Worm (Caenorhabditis elegans) whole organism, young adult: Measurements from ENCODE around the gene C23G10.5.

ENCODE experiments used
- F23B12.7 ChIP-seq: sonication (generic microtip); optimal IDR thresholded peaks from 2 replicates; lab custom pipeline; 2017; ENCODE audit warnings: missing genetic modification characterization, mild to moderate bottlenecking, missing compliant biosample characterization, antibody characterized with exemption, moderate library complexity; ENCODE audit not compliant: insufficient read depth
- F52B5.7 ChIP-seq: sonication (generic microtip); optimal IDR thresholded peaks from 2 replicates; lab custom pipeline; 2016; ENCODE audit warnings: mild to moderate bottlenecking, missing genetic modification characterization, missing compliant biosample characterization
- F55B11.4 ChIP-seq: sonication (generic microtip); optimal IDR thresholded peaks from 2 replicates; lab custom pipeline; 2016; ENCODE audit warnings: missing compliant biosample characterization, missing genetic modification characterization, borderline replicate concordance; ENCODE audit not compliant: insufficient read depth
- F57A8.1 ChIP-seq: fragments of 200-800 bp; sonication (Bioruptor generic); optimal IDR thresholded peaks from 2 replicates; lab custom pipeline; 2018; ENCODE audit warnings: mild to moderate bottlenecking, missing genetic modification characterization, moderate library complexity, missing compliant biosample characterization
- K11D2.4 ChIP-seq: fragments of 200-800 bp; sonication (Bioruptor generic); IDR thresholded peaks from 2 replicates; pipeline ENCODE4 v1.3.6; 2022; ENCODE audit warnings: missing genetic modification reagents, missing genetic modification characterization, missing compliant biosample characterization
- Y95B8A.8 ChIP-seq: fragments of 200-800 bp; sonication (Bioruptor generic); IDR thresholded peaks from 2 replicates; pipeline ENCODE4 v1.3.6; 2022; ENCODE audit warnings: missing genetic modification reagents, missing genetic modification characterization, missing compliant biosample characterization
- ZK185.1 ChIP-seq: sonication (generic microtip); optimal IDR thresholded peaks from 2 replicates; lab custom pipeline; 2016; ENCODE audit warnings: mild to moderate bottlenecking, missing genetic modification characterization, missing compliant biosample characterization; ENCODE audit not compliant: poor library complexity, severe bottlenecking
- aptf-3 ChIP-seq: fragments of 200-800 bp; sonication (Bioruptor generic); IDR thresholded peaks from 2 replicates; pipeline ENCODE4 v1.3.6; 2022; ENCODE audit warnings: missing genetic modification characterization, missing compliant biosample characterization
- attf-3 ChIP-seq: fragments of 200-800 bp; sonication (Bioruptor generic); conservative IDR thresholded peaks from 2 replicates; pipeline ENCODE4 v1.3.6; 2022; ENCODE audit warnings: missing genetic modification reagents, missing genetic modification characterization, missing compliant biosample characterization
- attf-6 ChIP-seq: fragments of 200-800 bp; sonication (Bioruptor generic); IDR thresholded peaks from 2 replicates; pipeline ENCODE4 v1.3.6; 2022; ENCODE audit warnings: missing genetic modification reagents, missing genetic modification characterization, missing compliant biosample characterization
- bed-2 ChIP-seq: fragments of 200-800 bp; sonication (Bioruptor generic); IDR thresholded peaks from 2 replicates; pipeline ENCODE4 v1.3.6; 2022; ENCODE audit warnings: missing genetic modification reagents, missing genetic modification characterization, missing compliant biosample characterization
- cebp-1 ChIP-seq, 2 experiments: fragments of 200-800 bp in 1 of 2; sonication (Bioruptor generic) in 1 of 2; sonication (generic microtip) in 1 of 2; IDR thresholded peaks in 1 of 2; optimal IDR thresholded peaks in 1 of 2; 2 replicates each; pipeline versions ENCODE4 v1.3.6 to Lab custom; 2017 to 2022; ENCODE audit warnings: missing compliant biosample characterization in 2 of 2, missing genetic modification characterization in 2 of 2, mild to moderate bottlenecking in 1 of 2, missing genetic modification reagents in 1 of 2, moderate library complexity in 1 of 2
- ceh-100 ChIP-seq: fragments of 200-800 bp; sonication (Bioruptor generic); IDR thresholded peaks from 2 replicates; pipeline ENCODE4 v1.3.6; 2022; ENCODE audit warnings: missing genetic modification reagents, missing genetic modification characterization, missing compliant biosample characterization
- ceh-40 ChIP-seq: fragments of 200-800 bp; sonication (Bioruptor generic); IDR thresholded peaks from 2 replicates; pipeline ENCODE4 v1.3.6; 2022; ENCODE audit warnings: missing genetic modification characterization, missing compliant biosample characterization
- ceh-79 ChIP-seq: sonication (generic microtip); optimal IDR thresholded peaks from 2 replicates; lab custom pipeline; 2017; ENCODE audit warnings: mild to moderate bottlenecking, missing genetic modification characterization, missing compliant biosample characterization
- chd-7 ChIP-seq: sonication (generic microtip); optimal IDR thresholded peaks from 2 replicates; lab custom pipeline; 2016; ENCODE audit warnings: mild to moderate bottlenecking, missing genetic modification characterization, moderate library complexity, missing compliant biosample characterization
- efl-1 ChIP-seq: fragments of 150-350 bp; optimal IDR thresholded peaks from 2 replicates; lab custom pipeline; 2014; ENCODE audit warnings: missing biosample characterization, missing genetic modification reagents, missing genetic modification characterization
- gei-17 ChIP-seq: fragments of 200-800 bp; sonication (Bioruptor generic); optimal IDR thresholded peaks from 2 replicates; lab custom pipeline; 2018; ENCODE audit warnings: mild to moderate bottlenecking, missing genetic modification characterization, missing compliant biosample characterization
- him-1 ChIP-seq: sonication (generic microtip); optimal IDR thresholded peaks from 2 replicates; lab custom pipeline; 2016; ENCODE audit warnings: missing genotype, missing genetic modification reagents, missing genetic modification characterization, missing compliant biosample characterization
- hmg-1.2 ChIP-seq: fragments of 200-800 bp; sonication (Bioruptor generic); IDR thresholded peaks from 2 replicates; pipeline ENCODE4 v1.3.6; 2022; ENCODE audit warnings: missing genetic modification reagents, missing genetic modification characterization, missing compliant biosample characterization
- hsf-1 ChIP-seq: fragments of 200-800 bp; sonication (Bioruptor generic); IDR thresholded peaks from 2 replicates; pipeline ENCODE4 v1.3.6; 2022; ENCODE audit warnings: missing genetic modification reagents, missing genetic modification characterization, missing compliant biosample characterization
- let-526 ChIP-seq: fragments of 200-800 bp; sonication (Bioruptor generic); IDR thresholded peaks from 2 replicates; pipeline ENCODE4 v1.3.6; 2022; ENCODE audit warnings: missing genetic modification reagents, missing genetic modification characterization, missing compliant biosample characterization
- lin-35 ChIP-seq, 3 experiments: fragments of 150-350 bp in 2 of 3; sonication (generic microtip) in 1 of 3; optimal IDR thresholded peaks; 2 replicates each; lab custom pipeline; 2014 to 2018; ENCODE audit warnings: missing biosample characterization in 3 of 3, missing genetic modification characterization in 3 of 3, missing genetic modification reagents in 3 of 3
- lin-40 ChIP-seq: sonication (generic microtip); optimal IDR thresholded peaks from 2 replicates; lab custom pipeline; 2016; ENCODE audit warnings: missing genetic modification characterization, mild to moderate bottlenecking, missing compliant biosample characterization, missing genotype, missing genetic modification reagents
- lin-54 ChIP-seq: fragments of 200-800 bp; sonication (Bioruptor generic); optimal IDR thresholded peaks from 2 replicates; lab custom pipeline; 2018; ENCODE audit warnings: mild to moderate bottlenecking, missing genetic modification characterization, missing compliant biosample characterization
- lsl-1 ChIP-seq: fragments of 200-800 bp; sonication (Bioruptor generic); optimal IDR thresholded peaks from 2 replicates; lab custom pipeline; 2018; ENCODE audit warnings: mild to moderate bottlenecking, missing genetic modification characterization, moderate library complexity, missing compliant biosample characterization
- lsy-27 ChIP-seq: sonication (generic microtip); optimal IDR thresholded peaks from 2 replicates; lab custom pipeline; 2017; ENCODE audit warnings: missing genetic modification characterization, mild to moderate bottlenecking, missing compliant biosample characterization, antibody characterized with exemption, missing genotype, borderline replicate concordance; ENCODE audit not compliant: insufficient read depth
- madf-6 ChIP-seq: fragments of 200-800 bp; sonication (Bioruptor generic); IDR thresholded peaks from 2 replicates; pipeline ENCODE4 v1.3.6; 2022; ENCODE audit warnings: missing genetic modification reagents, missing genetic modification characterization, missing compliant biosample characterization
- nfya-2 ChIP-seq: fragments of 200-800 bp; sonication (Bioruptor generic); IDR thresholded peaks from 2 replicates; pipeline ENCODE4 v1.3.6; 2022; ENCODE audit warnings: missing genetic modification reagents, missing genetic modification characterization, missing compliant biosample characterization
- nfyb-1 ChIP-seq: fragments of 200-800 bp; sonication (Bioruptor generic); IDR thresholded peaks from 2 replicates; pipeline ENCODE4 v1.3.6; 2022; ENCODE audit warnings: missing genetic modification reagents, missing genetic modification characterization, missing compliant biosample characterization
- nhr-179 ChIP-seq: sonication (generic microtip); optimal IDR thresholded peaks from 2 replicates; lab custom pipeline; 2016; ENCODE audit warnings: mild to moderate bottlenecking, missing genetic modification characterization, missing compliant biosample characterization
- nhr-27 ChIP-seq: fragments of 200-800 bp; sonication (Bioruptor generic); optimal IDR thresholded peaks from 2 replicates; lab custom pipeline; 2018; ENCODE audit warnings: mild to moderate bottlenecking, missing genetic modification characterization, moderate library complexity, missing compliant biosample characterization
- nhr-90 ChIP-seq: sonication (generic microtip); optimal IDR thresholded peaks from 2 replicates; lab custom pipeline; 2016; ENCODE audit warnings: missing genotype, mild to moderate bottlenecking, missing genetic modification characterization, missing compliant biosample characterization
- repo-1 ChIP-seq: sonication (generic microtip); optimal IDR thresholded peaks from 2 replicates; lab custom pipeline; 2017; ENCODE audit warnings: mild to moderate bottlenecking, missing genetic modification characterization, missing compliant biosample characterization
- snpc-3.4 ChIP-seq: sonication (generic microtip); optimal IDR thresholded peaks from 2 replicates; lab custom pipeline; 2017; ENCODE audit warnings: missing genetic modification characterization, mild to moderate bottlenecking, missing compliant biosample characterization, antibody characterized with exemption, moderate library complexity, missing genotype, missing genetic modification reagents
- snpc-4 ChIP-seq, 5 experiments: fragments of 150-350 bp in 1 of 5; sonication (generic microtip) in 4 of 5; optimal IDR thresholded peaks; 2 replicates each; lab custom pipeline; 2014 to 2018; ENCODE audit warnings: missing genetic modification characterization in 5 of 5, missing biosample characterization in 3 of 5, antibody characterized with exemption in 2 of 5, mild to moderate bottlenecking in 2 of 5, missing compliant biosample characterization in 2 of 5, missing genotype in 2 of 5, moderate library complexity in 2 of 5, missing genetic modification reagents in 1 of 5
- tbp1 ChIP-seq: fragments of 200-800 bp; sonication (Bioruptor generic); optimal IDR thresholded peaks from 2 replicates; lab custom pipeline; 2018; ENCODE audit warnings: mild to moderate bottlenecking, missing genetic modification characterization, missing compliant biosample characterization
- zfh-2 ChIP-seq: fragments of 200-800 bp; sonication (Bioruptor generic); conservative IDR thresholded peaks from 2 replicates; pipeline ENCODE4 v1.3.6; 2022; ENCODE audit warnings: missing genetic modification reagents, missing genetic modification characterization, missing compliant biosample characterization
- ztf-22 ChIP-seq: fragments of 200-800 bp; sonication (Bioruptor generic); optimal IDR thresholded peaks from 2 replicates; lab custom pipeline; 2018; ENCODE audit warnings: mild to moderate bottlenecking, missing genetic modification characterization, moderate library complexity, missing compliant biosample characterization
- ztf-25 ChIP-seq: fragments of 200-800 bp; sonication (Bioruptor generic); IDR thresholded peaks from 2 replicates; pipeline ENCODE4 v1.3.6; 2022; ENCODE audit warnings: missing genetic modification reagents, missing genetic modification characterization, missing compliant biosample characterization
- ztf-26 ChIP-seq: sonication (generic microtip); optimal IDR thresholded peaks from 2 replicates; lab custom pipeline; 2017; ENCODE audit warnings: missing genetic modification characterization, missing compliant biosample characterization
- ztf-28 ChIP-seq: fragments of 200-800 bp; sonication (Bioruptor generic); IDR thresholded peaks from 2 replicates; pipeline ENCODE4 v1.3.6; 2022; ENCODE audit warnings: missing genetic modification reagents, missing genetic modification characterization, missing compliant biosample characterization
- ztf-3 ChIP-seq: fragments of 200-800 bp; sonication (Bioruptor generic); optimal IDR thresholded peaks from 2 replicates; lab custom pipeline; 2018; ENCODE audit warnings: mild to moderate bottlenecking, missing genetic modification characterization, missing compliant biosample characterization

The C23G10.5 gene

ce11 chrIII:6202440-6202839, 11.5 kb downstream of the C23G10.5 start (continued):
- no peak for TF ChIP-seq F52B5.7 (tag; lab: Kevin White, UChicago)
- peak; percentile 49 for TF ChIP-seq lsl-1
- TF ChIP-seq lin-54 (GFP tag; lab: Kevin White, UChicago): peak; percentile 46
- TF ChIP-seq attf-6: peak; percentile 68; the same call in 1 of the 2 replicates
- TF ChIP-seq let-526: no peak
- no peak for TF ChIP-seq snpc-4 (GFP tag; optimal IDR thresholded peaks at IDR 0.05; lab: Kevin White, UChicago)
- TF ChIP-seq snpc-4 (tag; optimal IDR thresholded peaks at IDR 0.05; lab: Kevin White, UChicago): peak in 2 of 4 experiments; percentile 4 to 32
- TF ChIP-seq him-1 (tag; lab: Kevin White, UChicago): peak; percentile 72
- peak; percentile 81 for TF ChIP-seq hsf-1 (GFP tag; lab: Robert Waterston, UW)
- 0 out of 2 replicates have a peak, but pooled peaks have one; percentile 41 for TF ChIP-seq ztf-25 (GFP tag; lab: Robert Waterston, UW)
- no peak for TF ChIP-seq F55B11.4 (tag; lab: Kevin White, UChicago)
- peak; percentile 34 for TF ChIP-seq hmg-1.2
- no peak for TF ChIP-seq nfya-2

- no peak for TF ChIP-seq ceh-100 (GFP tag; lab: Robert Waterston, UW)
- no peak for TF ChIP-seq ceh-79 (tag; lab: Kevin White, UChicago)
- peak; percentile 40 for TF ChIP-seq ZK185.1 (tag; lab: Kevin White, UChicago)
- TF ChIP-seq lin-35 (GFP tag; optimal IDR thresholded peaks at IDR 0.05; lab: Kevin White, UChicago): peak in 1 of 3 experiments; percentile 58
- TF ChIP-seq lin-40: peak; percentile 27
- TF ChIP-seq ceh-40 (GFP tag; lab: Robert Waterston, UW): no peak
- peak; percentile 58 for TF ChIP-seq lsl-1
- no peak for TF ChIP-seq him-1 (tag; lab: Kevin White, UChicago)
- TF ChIP-seq K11D2.4: no peak
- peak; percentile 58 for TF ChIP-seq madf-6 (GFP tag; lab: Robert Waterston, UW)
- 0 out of 2 replicates have a peak, but pooled peaks have one; percentile 42 for TF ChIP-seq Y95B8A.8 (GFP tag; lab: Robert Waterston, UW)
- no peak for TF ChIP-seq bed-2 (GFP tag; lab: Robert Waterston, UW)
- peak; percentile 96 for TF ChIP-seq F23B12.7
- TF ChIP-seq ztf-28 (GFP tag; lab: Robert Waterston, UW): no peak
- no peak for TF ChIP-seq repo-1
- TF ChIP-seq lin-54 (GFP tag; lab: Kevin White, UChicago): peak; percentile 67
- no peak for TF ChIP-seq ztf-22 (GFP tag; lab: Kevin White, UChicago)
- no peak for TF ChIP-seq ztf-26 (tag; lab: Kevin White, UChicago)
- TF ChIP-seq tbp1 (GFP tag; lab: Kevin White, UChicago): peak; percentile 58
- peak; percentile 61 for TF ChIP-seq attf-3 (GFP tag; lab: Robert Waterston, UW)
- TF ChIP-seq nhr-27 (tag; lab: Kevin White, UChicago): no peak
- TF ChIP-seq snpc-3.4 (tag; lab: Kevin White, UChicago): peak; percentile 64
- no peak for TF ChIP-seq zfh-2 (GFP tag; lab: Robert Waterston, UW)
- 0 out of 2 replicates have a peak, but pooled peaks have one; percentile 53 for TF ChIP-seq nfyb-1 (GFP tag; lab: Robert Waterston, UW)
- TF ChIP-seq F57A8.1: no peak
- TF ChIP-seq nhr-179 (tag; lab: Kevin White, UChicago): no peak
- no peak for TF ChIP-seq ztf-3 (GFP tag; lab: Kevin White, UChicago)
- no peak for TF ChIP-seq aptf-3 (GFP tag; lab: Robert Waterston, UW)
- 0 out of 2 replicates have a peak, but pooled peaks have one; percentile 13 for TF ChIP-seq cebp-1 (GFP tag; IDR thresholded peaks at IDR 0.05; lab: Robert Waterston, UW)
- TF ChIP-seq cebp-1 (tag; optimal IDR thresholded peaks at IDR 0.05; lab: Kevin White, UChicago): peak; percentile 62
- no peak for TF ChIP-seq gei-17 (GFP tag; lab: Kevin White, UChicago)
- no peak for TF ChIP-seq nhr-90 (tag; lab: Kevin White, UChicago)
- TF ChIP-seq lsy-27 (tag; lab: Kevin White, UChicago): no peak
- peak; percentile 10 for TF ChIP-seq snpc-4 (GFP tag; optimal IDR thresholded peaks at IDR 0.05; lab: Kevin White, UChicago)
- TF ChIP-seq snpc-4 (tag; optimal IDR thresholded peaks at IDR 0.05; lab: Kevin White, UChicago): peak; percentile 26 to 69 (median 42)
- peak; percentile 48 for TF ChIP-seq efl-1 (GFP tag; lab: Kevin White, UChicago)
- TF ChIP-seq chd-7: no peak
Observed at ce11 chrIII:6206161-6206853, 15.4 kb downstream of the C23G10.5 start, which contains the start of the genes sna-3 and rps-3. Gene sna-3, minus strand, starts transcription at chrIII:6206211. Gene rps-3, plus strand, starts transcription at chrIII:6206803.
